Worm (Caenorhabditis elegans) whole organism, L4 larva: ENCODE measurements around the gene BE0003N10.1.

Experiments
- Y5F2A.4 ChIP-seq: fragments of 200-800 bp; sonication (Bioruptor generic); optimal IDR thresholded peaks from 2 replicates; lab custom pipeline; 2018; ENCODE audit warnings: mild to moderate bottlenecking, missing genetic modification characterization, missing compliant biosample characterization
- ZK337.2 ChIP-seq: fragments of 200-800 bp; sonication (Bioruptor generic); IDR thresholded peaks from 2 replicates; pipeline ENCODE4 v1.3.6; 2022; ENCODE audit warnings: missing genetic modification reagents, missing genetic modification characterization, missing compliant biosample characterization
- aha-1 ChIP-seq: fragments of 150-350 bp; peaks from one replicate; lab custom pipeline; 2014; ENCODE audit warnings: missing biosample characterization, missing genetic modification characterization
- ceh-28 ChIP-seq: fragments of 150-350 bp; optimal IDR thresholded peaks from 2 replicates; lab custom pipeline; 2014; ENCODE audit warnings: missing biosample characterization, missing genetic modification reagents, missing genetic modification characterization
- ceh-32 ChIP-seq: sonication (generic microtip); optimal IDR thresholded peaks from 2 replicates; lab custom pipeline; 2016; ENCODE audit warnings: mild to moderate bottlenecking, missing genetic modification characterization, missing compliant biosample characterization; ENCODE audit not compliant: poor library complexity
- daf-12 ChIP-seq: fragments of 150-350 bp; optimal IDR thresholded peaks from 2 replicates; lab custom pipeline; 2014; ENCODE audit warnings: missing biosample characterization, missing genetic modification reagents, missing genetic modification characterization
- dmd-8 ChIP-seq: fragments of 200-800 bp; sonication (Bioruptor generic); IDR thresholded peaks from 2 replicates; pipeline ENCODE4 v1.3.6; 2022; ENCODE audit warnings: missing genetic modification characterization, missing compliant biosample characterization
- dpl-1 ChIP-seq: fragments of 150-350 bp; optimal IDR thresholded peaks from 2 replicates; lab custom pipeline; 2014; ENCODE audit warnings: missing biosample characterization, missing genetic modification reagents, missing genetic modification characterization
- dve-1 ChIP-seq: sonication (generic microtip); optimal IDR thresholded peaks from 2 replicates; lab custom pipeline; 2017; ENCODE audit warnings: antibody characterized with exemption, mild to moderate bottlenecking, missing genetic modification characterization, missing compliant biosample characterization; ENCODE audit not compliant: insufficient read depth
- fkh-10 ChIP-seq: fragments of 150-350 bp; optimal IDR thresholded peaks from 2 replicates; lab custom pipeline; 2014; ENCODE audit warnings: missing biosample characterization, missing genetic modification reagents, missing genetic modification characterization
- hlh-11 ChIP-seq: fragments of 200-800 bp; sonication (Bioruptor generic); optimal IDR thresholded peaks from 2 replicates; lab custom pipeline; 2018; ENCODE audit warnings: mild to moderate bottlenecking, missing genetic modification characterization, missing compliant biosample characterization
- hlh-30 ChIP-seq: sonication (generic microtip); optimal IDR thresholded peaks from 2 replicates; lab custom pipeline; 2017; ENCODE audit warnings: antibody characterized with exemption, mild to moderate bottlenecking, missing genetic modification characterization, missing compliant biosample characterization; ENCODE audit not compliant: insufficient read depth
- lin-13 ChIP-seq: fragments of 150-350 bp; optimal IDR thresholded peaks from 2 replicates; lab custom pipeline; 2014; ENCODE audit warnings: missing biosample characterization, missing genetic modification reagents, missing genetic modification characterization
- lin-29 ChIP-seq: fragments of 200-800 bp; sonication (Bioruptor generic); IDR thresholded peaks from 2 replicates; pipeline ENCODE4 v1.3.6; 2022; ENCODE audit warnings: missing genetic modification reagents, missing genetic modification characterization, missing compliant biosample characterization
- lin-38 ChIP-seq: fragments of 200-800 bp; sonication (Bioruptor generic); IDR thresholded peaks from 2 replicates; pipeline ENCODE4 v1.3.6; 2022; ENCODE audit warnings: missing genetic modification reagents, missing genetic modification characterization, missing compliant biosample characterization
- lin-39 ChIP-seq: fragments of 150-350 bp; optimal IDR thresholded peaks from 2 replicates; lab custom pipeline; 2014; ENCODE audit warnings: missing biosample characterization, missing genetic modification reagents, missing genetic modification characterization
- lir-3 ChIP-seq: sonication (generic microtip); optimal IDR thresholded peaks from 2 replicates; lab custom pipeline; 2016; ENCODE audit warnings: mild to moderate bottlenecking, missing genetic modification characterization, missing compliant biosample characterization
- mdl-1 ChIP-seq, 2 experiments: fragments of 150-350 bp in 1 of 2; sonication (generic microtip) in 1 of 2; optimal IDR thresholded peaks; 2 replicates each; lab custom pipeline; 2014 to 2017; ENCODE audit warnings: missing biosample characterization in 2 of 2, missing genetic modification characterization in 2 of 2
- mes-2 ChIP-seq: sonication (generic microtip); optimal IDR thresholded peaks from 2 replicates; lab custom pipeline; 2016; ENCODE audit warnings: missing genotype, mild to moderate bottlenecking, missing genetic modification characterization, missing compliant biosample characterization; ENCODE audit not compliant: poor library complexity, severe bottlenecking
- mxl-3 ChIP-seq: fragments of 200-800 bp; sonication (Bioruptor generic); optimal IDR thresholded peaks from 2 replicates; lab custom pipeline; 2018; ENCODE audit warnings: mild to moderate bottlenecking, missing genetic modification characterization, missing compliant biosample characterization
- nhr-11 ChIP-seq: fragments of 150-350 bp; optimal IDR thresholded peaks from 2 replicates; lab custom pipeline; 2014; ENCODE audit warnings: missing biosample characterization, missing genetic modification characterization
- nhr-6 ChIP-seq: fragments of 150-350 bp; optimal IDR thresholded peaks from 2 replicates; lab custom pipeline; 2014; ENCODE audit warnings: missing biosample characterization, missing genetic modification characterization
- nhr-76 ChIP-seq: fragments of 150-350 bp; optimal IDR thresholded peaks from 2 replicates; lab custom pipeline; 2014; ENCODE audit warnings: missing biosample characterization, missing genetic modification characterization
- nhr-77 ChIP-seq: fragments of 150-350 bp; optimal IDR thresholded peaks from 2 replicates; lab custom pipeline; 2014; ENCODE audit warnings: missing biosample characterization, missing genetic modification characterization
- saeg-2 ChIP-seq: fragments of 200-800 bp; sonication (Bioruptor generic); IDR thresholded peaks from 2 replicates; pipeline ENCODE4 v1.3.6; 2022; ENCODE audit warnings: missing genetic modification reagents, missing genetic modification characterization, missing compliant biosample characterization
- set-16 ChIP-seq: fragments of 200-800 bp; sonication (Bioruptor generic); IDR thresholded peaks from 2 replicates; pipeline ENCODE4 v1.3.6; 2022; ENCODE audit warnings: missing genetic modification reagents, missing genetic modification characterization, missing compliant biosample characterization
- snpc-4 ChIP-seq: fragments of 150-350 bp; optimal IDR thresholded peaks from 2 replicates; lab custom pipeline; 2014; ENCODE audit warnings: missing biosample characterization, missing genetic modification characterization
- spr-1 ChIP-seq: sonication (generic microtip); optimal IDR thresholded peaks from 2 replicates; lab custom pipeline; 2016; ENCODE audit warnings: mild to moderate bottlenecking, missing genetic modification characterization, missing compliant biosample characterization
- tag-97 ChIP-seq: fragments of 200-800 bp; sonication (Bioruptor generic); IDR thresholded peaks from 2 replicates; pipeline ENCODE4 v1.3.6; 2022; ENCODE audit warnings: missing genetic modification characterization, missing compliant biosample characterization
- unc-62 ChIP-seq, 3 experiments: fragments of 150-350 bp in 1 of 3; sonication (generic microtip); optimal IDR thresholded peaks in 2 of 3; peaks in 1 of 3; 1 replicate in 1 of 3; 2 replicates in 2 of 3; lab custom pipeline; 2014 to 2017; ENCODE audit warnings: missing biosample characterization in 3 of 3, missing genetic modification characterization in 3 of 3, missing genetic modification reagents in 3 of 3, missing genotype in 1 of 3
- zip-11 ChIP-seq: fragments of 200-800 bp; sonication (Bioruptor generic); IDR thresholded peaks from 2 replicates; pipeline ENCODE4 v1.3.6; 2022; ENCODE audit warnings: missing genetic modification characterization, missing compliant biosample characterization

Gene BE0003N10.1

ce11 chrIII:1053067-1053466 is 15.8 kb downstream of the BE0003N10.1 start, which contains the start of gene fbxo-11.2:
Gene fbxo-11.2, minus strand, starts transcription at chrIII:1053242.
- TF ChIP-seq hlh-11 (tag; lab: Kevin White, UChicago): peak; percentile 24
- TF ChIP-seq spr-1: no peak
- TF ChIP-seq lin-38 (GFP tag; lab: Robert Waterston, UW): 0 out of 2 replicates have a peak, but pooled peaks have one; percentile 18
- TF ChIP-seq Y5F2A.4 (GFP tag; lab: Kevin White, UChicago): no peak
- peak; percentile 81 for TF ChIP-seq set-16 (GFP tag; lab: Robert Waterston, UW)
- no peak for TF ChIP-seq ceh-32 (tag; lab: Kevin White, UChicago)
- no peak for TF ChIP-seq saeg-2 (GFP tag; lab: Robert Waterston, UW)
- TF ChIP-seq nhr-77 (tag; lab: Kevin White, UChicago): no peak
- no peak for TF ChIP-seq dpl-1 (GFP tag; lab: Kevin White, UChicago)
- TF ChIP-seq fkh-10 (GFP tag; lab: Kevin White, UChicago): no peak
- no peak for TF ChIP-seq unc-62 (GFP tag; optimal IDR thresholded peaks at IDR 0.05 in 1 of 2; lab: Kevin White, UChicago)
- TF ChIP-seq unc-62 (tag; optimal IDR thresholded peaks at IDR 0.05; lab: Kevin White, UChicago): no peak
- TF ChIP-seq nhr-76 (tag; lab: Kevin White, UChicago): no peak
- no peak for TF ChIP-seq zip-11
- TF ChIP-seq mxl-3 (GFP tag; lab: Kevin White, UChicago): peak; percentile 67
- no peak for TF ChIP-seq daf-12
- no peak for TF ChIP-seq tag-97
- TF ChIP-seq lin-29 (GFP tag; lab: Robert Waterston, UW): no peak
- no peak for TF ChIP-seq lir-3 (tag; lab: Kevin White, UChicago)
- TF ChIP-seq dmd-8 (GFP tag; lab: Robert Waterston, UW): no peak
- peak; percentile 9 for TF ChIP-seq hlh-30 (tag; lab: Kevin White, UChicago)
- TF ChIP-seq, all 104 proteins: peak for 5

DNA sequence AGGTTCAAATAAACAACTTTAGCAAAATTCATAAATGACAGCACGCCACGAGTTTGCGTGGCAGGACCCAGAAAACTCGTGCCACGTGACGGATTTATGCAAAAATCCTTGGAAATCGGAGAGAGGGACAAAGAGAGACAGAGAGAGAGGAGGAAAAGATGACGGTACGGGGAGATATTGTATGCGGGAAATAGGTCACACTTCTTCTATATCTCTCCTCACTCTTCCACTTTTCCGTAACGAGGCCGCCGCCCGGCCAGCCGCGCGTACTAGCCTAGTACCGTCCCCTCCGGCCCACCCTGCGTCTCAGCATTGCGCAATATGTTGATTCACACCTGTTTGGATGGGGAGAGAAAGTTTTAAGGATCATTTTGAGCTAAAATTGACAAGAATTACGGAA is 16.8 kb downstream of the BE0003N10.1 start:
- TF ChIP-seq mdl-1 (tag; optimal IDR thresholded peaks at IDR 0.05; lab: Kevin White, UChicago): no peak
- no peak for TF ChIP-seq dve-1 (tag; lab: Kevin White, UChicago)
- TF ChIP-seq mes-2 (tag; lab: Kevin White, UChicago): no peak
- TF ChIP-seq set-16 (GFP tag; lab: Robert Waterston, UW): peak; percentile 32; the same call in 1 of the 2 replicates
- TF ChIP-seq nhr-6: no peak
- TF ChIP-seq snpc-4 (tag; lab: Kevin White, UChicago): no peak
- TF ChIP-seq lin-13 (GFP tag; lab: Kevin White, UChicago): no peak
- TF ChIP-seq aha-1 (tag; lab: Kevin White, UChicago): peak; percentile 28
- TF ChIP-seq mxl-3 (GFP tag; lab: Kevin White, UChicago): no peak
- TF ChIP-seq nhr-11: no peak
- TF ChIP-seq, all 104 proteins: peak for 2

DNA sequence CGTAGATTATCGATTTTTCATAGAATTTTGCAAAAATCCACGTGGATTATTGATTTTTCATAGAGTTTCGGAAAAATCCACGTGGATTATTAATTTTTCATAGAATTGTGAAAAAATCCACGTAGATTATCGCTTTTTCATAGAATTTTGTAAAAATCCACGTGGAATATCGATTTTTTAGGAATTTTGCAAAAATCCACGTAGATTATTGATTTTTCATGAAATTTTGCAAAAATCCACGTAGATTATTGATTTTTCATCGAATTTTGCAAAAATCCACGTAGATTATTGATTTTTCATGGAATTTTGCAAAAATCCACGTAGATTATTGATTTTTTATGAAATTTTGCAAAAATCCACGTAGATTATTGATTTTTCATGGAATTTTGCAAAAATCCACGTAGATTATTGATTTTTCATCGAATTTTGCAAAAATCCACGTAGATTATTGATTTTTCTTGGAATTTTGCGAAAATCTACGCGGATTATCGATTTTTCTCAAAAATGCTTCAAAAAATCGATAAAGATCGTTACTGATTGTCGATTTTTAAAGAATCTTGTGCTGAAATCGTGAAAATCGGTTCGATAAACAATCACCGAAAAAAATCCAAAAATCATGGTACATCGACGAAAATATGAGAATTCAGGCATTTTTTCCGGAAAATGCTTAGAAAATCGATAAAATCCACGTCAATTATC is 19.8 kb downstream of the BE0003N10.1 start:
- peak; percentile 76 for TF ChIP-seq ceh-28 (tag; lab: Kevin White, UChicago)

DNA sequence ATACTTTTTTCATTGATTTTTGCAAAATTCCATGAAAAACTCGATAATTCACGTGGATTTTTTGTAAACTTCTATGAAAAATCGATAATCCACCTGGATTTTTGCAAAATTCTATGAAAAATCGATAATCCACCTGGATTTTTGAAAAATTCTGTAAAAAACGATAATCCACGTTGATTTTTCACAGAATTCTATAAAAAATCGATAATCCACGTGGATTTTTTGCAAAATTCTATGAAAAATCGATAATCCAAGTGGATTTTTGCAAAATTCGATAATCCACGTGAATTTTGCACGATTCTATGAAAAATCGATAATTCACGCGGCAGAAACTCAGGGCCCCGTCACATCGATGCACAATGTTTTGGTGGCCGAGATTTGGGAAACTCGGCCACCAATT is 20.8 kb downstream of the BE0003N10.1 start:
- TF ChIP-seq ZK337.2 (GFP tag; lab: Robert Waterston, UW) (no peak), ceh-28 (tag; lab: Kevin White, UChicago) (peak; percentile 89)

ce11 chrIII:1058881-1059280 is 21.6 kb downstream of the BE0003N10.1 start:
- TF ChIP-seq lin-39 (no peak), ceh-28 (tag; lab: Kevin White, UChicago) (peak; percentile 52)
- TF ChIP-seq, all 104 proteins: peak for 1
